Worm (Caenorhabditis elegans) whole organism, mixed stage, embryonic: ENCODE measurements around the gene K08H10.6.

Experiments used
- M03D4.4 ChIP-seq: sonication (generic microtip); optimal IDR thresholded peaks from 2 replicates; lab custom pipeline; 2017; ENCODE audit warnings: mild to moderate bottlenecking, missing genetic modification characterization, missing compliant biosample characterization
- bed-3 ChIP-seq: fragments of 200-800 bp; sonication (Bioruptor generic); optimal IDR thresholded peaks from 3 replicates; lab custom pipeline; 2018; ENCODE audit warnings: mild to moderate bottlenecking, missing genetic modification characterization, moderate library complexity, missing compliant biosample characterization
- blmp-1 ChIP-seq: fragments of 150-350 bp; optimal IDR thresholded peaks from 2 replicates; lab custom pipeline; 2014; ENCODE audit warnings: missing biosample characterization, missing genetic modification characterization
- ceh-39 ChIP-seq: fragments of 150-350 bp; optimal IDR thresholded peaks from 2 replicates; lab custom pipeline; 2014; ENCODE audit warnings: missing biosample characterization, missing genetic modification characterization
- ceh-43 ChIP-seq: fragments of 200-800 bp; sonication (Bioruptor generic); optimal IDR thresholded peaks from 2 replicates; lab custom pipeline; 2018; ENCODE audit warnings: mild to moderate bottlenecking, missing genetic modification characterization, moderate library complexity, missing compliant biosample characterization
- ceh-83 ChIP-seq: fragments of 200-800 bp; sonication (Bioruptor generic); optimal IDR thresholded peaks from 2 replicates; lab custom pipeline; 2018; ENCODE audit warnings: mild to moderate bottlenecking, missing genetic modification characterization, missing compliant biosample characterization
- ces-1 ChIP-seq: fragments of 150-350 bp; optimal IDR thresholded peaks from 2 replicates; lab custom pipeline; 2014; ENCODE audit warnings: missing biosample characterization, missing genetic modification reagents, missing genetic modification characterization
- cnd-1 ChIP-seq: fragments of 200-800 bp; sonication (Bioruptor generic); optimal IDR thresholded peaks from 2 replicates; lab custom pipeline; 2018; ENCODE audit warnings: mild to moderate bottlenecking, missing genetic modification characterization, missing compliant biosample characterization
- drap-1 ChIP-seq: fragments of 200-800 bp; sonication (Bioruptor generic); optimal IDR thresholded peaks from 3 replicates; lab custom pipeline; 2018; ENCODE audit warnings: mild to moderate bottlenecking, missing genetic modification characterization, missing compliant biosample characterization
- elt-1 ChIP-seq: sonication (generic microtip); optimal IDR thresholded peaks from 2 replicates; lab custom pipeline; 2017; ENCODE audit warnings: missing genetic modification characterization, mild to moderate bottlenecking, missing compliant biosample characterization, antibody characterized with exemption, moderate library complexity, borderline replicate concordance; ENCODE audit not compliant: insufficient read depth
- elt-3 ChIP-seq: fragments of 150-350 bp; optimal IDR thresholded peaks from 2 replicates; lab custom pipeline; 2014; ENCODE audit warnings: missing biosample characterization, missing genetic modification characterization
- flh-1 ChIP-seq: fragments of 200-800 bp; sonication (Bioruptor generic); optimal IDR thresholded peaks from 2 replicates; lab custom pipeline; 2018; ENCODE audit warnings: mild to moderate bottlenecking, missing genetic modification characterization, moderate library complexity, missing compliant biosample characterization
- ham-2 ChIP-seq: fragments of 200-800 bp; sonication (Bioruptor generic); optimal IDR thresholded peaks from 2 replicates; lab custom pipeline; 2018; ENCODE audit warnings: mild to moderate bottlenecking, missing genetic modification characterization, missing compliant biosample characterization
- hlh-1 ChIP-seq: fragments of 150-350 bp; optimal IDR thresholded peaks from 2 replicates; lab custom pipeline; 2014; ENCODE audit warnings: missing biosample characterization, missing genetic modification reagents, missing genetic modification characterization
- lin-13 ChIP-seq: fragments of 150-350 bp; optimal IDR thresholded peaks from 2 replicates; lab custom pipeline; 2014; ENCODE audit warnings: missing biosample characterization, missing genetic modification characterization
- lin-32 ChIP-seq: fragments of 200-800 bp; sonication (Bioruptor generic); optimal IDR thresholded peaks from 2 replicates; lab custom pipeline; 2018; ENCODE audit warnings: mild to moderate bottlenecking, missing genetic modification characterization, missing compliant biosample characterization
- lsy-2 ChIP-seq: fragments of 150-350 bp; optimal IDR thresholded peaks from 2 replicates; lab custom pipeline; 2014; ENCODE audit warnings: missing biosample characterization, missing genetic modification characterization
- mab-5 ChIP-seq: fragments of 150-350 bp; optimal IDR thresholded peaks from 2 replicates; lab custom pipeline; 2014; ENCODE audit warnings: missing biosample characterization, missing genetic modification characterization
- mep-1 ChIP-seq: fragments of 150-350 bp; optimal IDR thresholded peaks from 2 replicates; lab custom pipeline; 2017; ENCODE audit warnings: missing biosample characterization, missing genetic modification reagents, missing genetic modification characterization, inconsistent platforms
- mls-2 ChIP-seq: sonication (generic microtip); optimal IDR thresholded peaks from 2 replicates; lab custom pipeline; 2016; ENCODE audit warnings: mild to moderate bottlenecking, missing genetic modification characterization, moderate library complexity, missing compliant biosample characterization
- nhr-12 ChIP-seq: fragments of 150-350 bp; optimal IDR thresholded peaks from 2 replicates; lab custom pipeline; 2014; ENCODE audit warnings: missing biosample characterization, missing genetic modification characterization
- nhr-2 ChIP-seq: fragments of 150-350 bp; optimal IDR thresholded peaks from 2 replicates; lab custom pipeline; 2014; ENCODE audit warnings: missing biosample characterization, missing genetic modification characterization
- nhr-237 ChIP-seq: fragments of 150-350 bp; optimal IDR thresholded peaks from 2 replicates; lab custom pipeline; 2014; ENCODE audit warnings: missing biosample characterization, missing genetic modification characterization
- nhr-28 ChIP-seq: fragments of 150-350 bp; optimal IDR thresholded peaks from 2 replicates; lab custom pipeline; 2014; ENCODE audit warnings: missing biosample characterization, missing genetic modification characterization
- nhr-76 ChIP-seq: sonication (generic microtip); optimal IDR thresholded peaks from 2 replicates; lab custom pipeline; 2017; ENCODE audit warnings: missing biosample characterization, missing genetic modification characterization
- pha-4 ChIP-seq: fragments of 150-350 bp; optimal IDR thresholded peaks from 2 replicates; lab custom pipeline; 2018; ENCODE audit warnings: missing biosample characterization, missing genetic modification reagents, missing genetic modification characterization
- sem-2 ChIP-seq: fragments of 200-800 bp; sonication (Bioruptor generic); optimal IDR thresholded peaks from 2 replicates; lab custom pipeline; 2018; ENCODE audit warnings: mild to moderate bottlenecking, missing genetic modification characterization, missing compliant biosample characterization
- snpc-4 ChIP-seq: fragments of 150-350 bp; optimal IDR thresholded peaks from 2 replicates; lab custom pipeline; 2014; ENCODE audit warnings: missing biosample characterization, missing genetic modification characterization
- sptf-1 ChIP-seq: sonication (generic microtip); optimal IDR thresholded peaks from 2 replicates; lab custom pipeline; 2017; ENCODE audit warnings: mild to moderate bottlenecking, missing genetic modification characterization, moderate library complexity, missing compliant biosample characterization
- tbx-8 ChIP-seq: fragments of 200-800 bp; sonication (Bioruptor generic); optimal IDR thresholded peaks from 2 replicates; lab custom pipeline; 2018; ENCODE audit warnings: mild to moderate bottlenecking, missing genetic modification characterization, moderate library complexity, missing compliant biosample characterization
- unc-120 ChIP-seq: sonication (generic microtip); optimal IDR thresholded peaks from 2 replicates; lab custom pipeline; 2017; ENCODE audit warnings: missing genetic modification characterization, missing compliant biosample characterization; ENCODE audit not compliant: poor library complexity, severe bottlenecking
- unc-39 ChIP-seq: fragments of 150-350 bp; optimal IDR thresholded peaks from 2 replicates; lab custom pipeline; 2014; ENCODE audit warnings: missing biosample characterization, missing genetic modification characterization
- unc-62 ChIP-seq: fragments of 150-350 bp; optimal IDR thresholded peaks from 2 replicates; lab custom pipeline; 2014; ENCODE audit warnings: missing biosample characterization, missing genetic modification reagents, missing genetic modification characterization
- zip-8 ChIP-seq: fragments of 150-350 bp; optimal IDR thresholded peaks from 2 replicates; lab custom pipeline; 2014; ENCODE audit warnings: missing biosample characterization, missing genetic modification characterization
- ztf-11 ChIP-seq: fragments of 150-350 bp; optimal IDR thresholded peaks from 2 replicates; lab custom pipeline; 2014; ENCODE audit warnings: missing biosample characterization, missing genetic modification characterization

Gene K08H10.6

DNA sequence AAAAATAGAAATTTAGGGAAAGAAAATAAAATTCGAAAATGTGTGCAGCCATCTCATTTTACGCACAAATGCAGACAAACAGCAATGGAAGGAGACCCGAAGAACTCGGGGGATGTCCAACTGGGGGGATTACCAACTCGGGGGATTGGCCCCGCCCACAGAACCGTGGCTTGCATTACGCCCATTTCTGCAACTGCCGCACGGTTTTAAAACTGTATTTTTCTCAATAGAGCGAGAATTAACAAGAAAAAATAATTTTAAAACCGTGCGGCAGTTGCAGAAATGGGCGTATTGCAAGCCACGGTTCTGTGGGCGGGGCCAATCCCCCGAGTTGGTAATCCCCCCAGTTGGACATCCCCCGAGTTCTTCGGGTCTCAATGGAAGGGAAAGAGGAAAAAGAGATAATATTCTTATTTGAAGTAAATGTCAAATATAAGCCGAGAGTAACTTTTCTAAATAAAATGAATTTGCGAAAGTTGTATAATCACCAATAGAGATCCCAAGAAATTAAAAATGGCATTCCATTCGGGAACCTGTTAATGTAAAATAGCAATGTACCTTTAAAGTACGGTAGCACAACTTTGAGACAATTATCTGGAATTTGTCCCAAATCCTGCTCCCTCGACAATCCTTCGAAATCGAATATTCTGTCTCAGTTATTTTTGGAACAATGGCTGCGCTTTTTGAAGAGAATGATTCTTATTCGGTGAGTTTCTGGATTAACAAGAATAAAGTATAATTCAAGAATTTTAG is 14.8 kb downstream of the K08H10.6 start, which contains the start of the genes ruvb-1 and tofu-1:
TSS of gene ruvb-1 (minus strand) at position 72 of the 753 bp plus-strand sequence.
TSS of gene tofu-1 (plus strand) at position 417 of the 753 bp plus-strand sequence.
- TF ChIP-seq lin-13 (tag; lab: Kevin White, UChicago) (peak; percentile 24), ham-2 (GFP tag; lab: Kevin White, UChicago) (peak; percentile 19), mep-1 (tag; lab: Kevin White, UChicago) (peak; percentile 34), ces-1 (GFP tag; lab: Kevin White, UChicago) (peak; percentile 28), unc-120 (tag; lab: Kevin White, UChicago) (peak; percentile 28), sptf-1 (peak; percentile 50), cnd-1 (peak; percentile 12), lsy-2 (peak; percentile 27)
- TF ChIP-seq, all 35 proteins: peak for 8; not testable (repeated sequence) for 27

- peak; percentile 46 for TF ChIP-seq ces-1 (GFP tag; lab: Kevin White, UChicago)
- no peak for TF ChIP-seq nhr-28 (tag; lab: Kevin White, UChicago)
- TF ChIP-seq mls-2 (tag; lab: Kevin White, UChicago) = no peak
These were observed 17.3 kb downstream of the K08H10.6 start for ce11 chrV:9978425-9978824.

- peak; percentile 89 for TF ChIP-seq ces-1 (GFP tag; lab: Kevin White, UChicago)
- TF ChIP-seq mep-1 (tag; lab: Kevin White, UChicago) = no peak
These were observed 18.5 kb downstream of the K08H10.6 start for ce11 chrV:9977211-9977610.

- TF ChIP-seq ham-2 (GFP tag; lab: Kevin White, UChicago) = no peak
These were observed 19.6 kb downstream of the K08H10.6 start, which contains the start of gene unc-41 for ce11 chrV:9976138-9976537. unc-41 (minus strand) TSS chrV:9976238.

- TF ChIP-seq ces-1 (GFP tag; lab: Kevin White, UChicago) (peak; percentile 40), nhr-237 (tag; lab: Kevin White, UChicago) (no peak)
These were observed 21.4 kb downstream of the K08H10.6 start for ce11 chrV:9974264-9974663.

ce11 chrV:9970119-9970518 is 25.6 kb downstream of the K08H10.6 start:
- TF ChIP-seq ceh-43 (GFP tag; lab: Kevin White, UChicago) (peak; percentile 93), bed-3 (GFP tag; lab: Kevin White, UChicago) (peak; percentile 90), snpc-4 (tag; lab: Kevin White, UChicago) (no peak), flh-1 (GFP tag; lab: Kevin White, UChicago) (peak; percentile 86), sem-2 (peak; percentile 89), cnd-1 (peak; percentile 93), ceh-39 (tag; lab: Kevin White, UChicago) (no peak), mab-5 (tag; lab: Kevin White, UChicago) (no peak), tbx-8 (GFP tag; lab: Kevin White, UChicago) (peak; percentile 89), elt-1 (tag; lab: Kevin White, UChicago) (no peak), nhr-28 (tag; lab: Kevin White, UChicago) (peak; percentile 30), unc-62 (GFP tag; lab: Kevin White, UChicago) (peak; percentile 51), ces-1 (GFP tag; lab: Kevin White, UChicago) (no peak), ham-2 (GFP tag; lab: Kevin White, UChicago) (peak; percentile 88), hlh-1 (tag; lab: Kevin White, UChicago) (peak; percentile 15), lin-13 (tag; lab: Kevin White, UChicago) (peak; percentile 58), unc-39 (tag; lab: Kevin White, UChicago) (peak; percentile 44), blmp-1 (tag; lab: Kevin White, UChicago) (no peak), mep-1 (tag; lab: Kevin White, UChicago) (peak; percentile 53), zip-8 (no peak), lin-32 (GFP tag; lab: Kevin White, UChicago) (peak; percentile 92), nhr-237 (tag; lab: Kevin White, UChicago) (no peak), lsy-2 (peak; percentile 28), ceh-83 (peak; percentile 94), pha-4 (tag; lab: Kevin White, UChicago) (peak; percentile 72), nhr-2 (tag; lab: Kevin White, UChicago) (no peak), mls-2 (tag; lab: Kevin White, UChicago) (peak; percentile 96), sptf-1 (peak; percentile 97), elt-3 (tag; lab: Kevin White, UChicago) (no peak), unc-120 (tag; lab: Kevin White, UChicago) (peak; percentile 88), drap-1 (GFP tag; lab: Kevin White, UChicago) (peak; percentile 97), M03D4.4 (tag; lab: Kevin White, UChicago) (peak; percentile 95), nhr-76 (tag; lab: Kevin White, UChicago) (no peak), ztf-11 (peak; percentile 25), nhr-12 (tag; lab: Kevin White, UChicago) (no peak)
